Worm (Caenorhabditis elegans) whole organism, late embryonic: Measurements from ENCODE around the gene fbxa-18.

Source experiments
- C08G9.2 ChIP-seq: sonication (generic microtip); optimal IDR thresholded peaks from 2 replicates; lab custom pipeline; 2016; ENCODE audit warnings: mild to moderate bottlenecking, missing genetic modification characterization, moderate library complexity, missing compliant biosample characterization
- C38D4.7 ChIP-seq: fragments of 200-800 bp; sonication (Bioruptor generic); optimal IDR thresholded peaks from 2 replicates; lab custom pipeline; 2018; ENCODE audit warnings: mild to moderate bottlenecking, missing genetic modification characterization, moderate library complexity, missing compliant biosample characterization
- F13H6.1 ChIP-seq: sonication (generic microtip); optimal IDR thresholded peaks from 2 replicates; lab custom pipeline; 2016; ENCODE audit warnings: missing genetic modification characterization, missing compliant biosample characterization
- K02D7.2 ChIP-seq: sonication (generic microtip); optimal IDR thresholded peaks from 2 replicates; lab custom pipeline; 2017; ENCODE audit warnings: mild to moderate bottlenecking, missing genetic modification characterization, missing compliant biosample characterization
- K09A11.1 ChIP-seq: sonication (generic microtip); optimal IDR thresholded peaks from 2 replicates; lab custom pipeline; 2017; ENCODE audit warnings: antibody characterized with exemption, mild to moderate bottlenecking, missing genetic modification characterization, missing compliant biosample characterization; ENCODE audit not compliant: insufficient read depth
- T23F11.4 ChIP-seq: fragments of 200-800 bp; sonication (Bioruptor generic); optimal IDR thresholded peaks from 2 replicates; lab custom pipeline; 2018; ENCODE audit warnings: mild to moderate bottlenecking, missing genetic modification characterization, missing compliant biosample characterization
- Y22D7AL.16 ChIP-seq: sonication (generic microtip); optimal IDR thresholded peaks from 2 replicates; lab custom pipeline; 2016; ENCODE audit warnings: missing genetic modification characterization, missing compliant biosample characterization
- ama-1 ChIP-seq: fragments of 150-350 bp; optimal IDR thresholded peaks from 2 replicates; lab custom pipeline; 2014
- ceh-19 ChIP-seq: fragments of 200-800 bp; sonication (Bioruptor generic); optimal IDR thresholded peaks from 2 replicates; lab custom pipeline; 2018; ENCODE audit warnings: mild to moderate bottlenecking, missing genetic modification characterization, missing compliant biosample characterization
- ceh-2 ChIP-seq: sonication (generic microtip); optimal IDR thresholded peaks from 2 replicates; lab custom pipeline; 2016; ENCODE audit warnings: missing genotype, missing genetic modification characterization, missing compliant biosample characterization
- ceh-22 ChIP-seq: sonication (generic microtip); optimal IDR thresholded peaks from 2 replicates; lab custom pipeline; 2017; ENCODE audit warnings: missing biosample characterization, missing genetic modification characterization
- ceh-30 ChIP-seq: fragments of 150-350 bp; optimal IDR thresholded peaks from 2 replicates; lab custom pipeline; 2014; ENCODE audit warnings: missing biosample characterization, missing genetic modification characterization
- ceh-31 ChIP-seq: sonication (generic microtip); optimal IDR thresholded peaks from 2 replicates; lab custom pipeline; 2016; ENCODE audit warnings: missing genetic modification characterization, missing compliant biosample characterization
- ceh-34 ChIP-seq: sonication (generic microtip); optimal IDR thresholded peaks from 2 replicates; lab custom pipeline; 2016; ENCODE audit warnings: mild to moderate bottlenecking, missing genetic modification characterization, missing compliant biosample characterization
- dmd-4 ChIP-seq: sonication (generic microtip); optimal IDR thresholded peaks from 2 replicates; lab custom pipeline; 2016; ENCODE audit warnings: borderline replicate concordance, missing genetic modification characterization, missing compliant biosample characterization
- elt-2 ChIP-seq: sonication (generic microtip); optimal IDR thresholded peaks from 2 replicates; lab custom pipeline; 2016; ENCODE audit warnings: missing genetic modification reagents, missing genetic modification characterization, missing compliant biosample characterization
- eyg-1 ChIP-seq: sonication (generic microtip); optimal IDR thresholded peaks from 2 replicates; lab custom pipeline; 2016; ENCODE audit warnings: missing genotype, missing genetic modification characterization, missing compliant biosample characterization
- fax-1 ChIP-seq: sonication (generic microtip); optimal IDR thresholded peaks from 2 replicates; lab custom pipeline; 2016; ENCODE audit warnings: missing genotype, missing genetic modification characterization, missing compliant biosample characterization
- fkh-10 ChIP-seq: fragments of 150-350 bp; optimal IDR thresholded peaks from 2 replicates; lab custom pipeline; 2014; ENCODE audit warnings: missing biosample characterization, missing genetic modification reagents, missing genetic modification characterization
- fkh-6 ChIP-seq: sonication (generic microtip); optimal IDR thresholded peaks from 2 replicates; lab custom pipeline; 2016; ENCODE audit warnings: missing genetic modification characterization, missing compliant biosample characterization
- hlh-15 ChIP-seq: sonication (generic microtip); optimal IDR thresholded peaks from 2 replicates; lab custom pipeline; 2016; ENCODE audit warnings: missing genetic modification characterization, missing compliant biosample characterization
- hlh-30 ChIP-seq: sonication (generic microtip); optimal IDR thresholded peaks from 2 replicates; lab custom pipeline; 2017; ENCODE audit warnings: antibody characterized with exemption, missing genetic modification characterization, missing compliant biosample characterization; ENCODE audit not compliant: insufficient read depth
- hlh-6 ChIP-seq: sonication (generic microtip); optimal IDR thresholded peaks from 2 replicates; lab custom pipeline; 2016; ENCODE audit warnings: missing genotype, missing genetic modification characterization, missing compliant biosample characterization
- hlh-8 ChIP-seq: sonication (generic microtip); optimal IDR thresholded peaks from 2 replicates; lab custom pipeline; 2016; ENCODE audit warnings: missing genotype, missing genetic modification characterization, missing compliant biosample characterization
- lin-11 ChIP-seq: fragments of 200-800 bp; sonication (Bioruptor generic); optimal IDR thresholded peaks from 2 replicates; lab custom pipeline; 2018; ENCODE audit warnings: mild to moderate bottlenecking, missing genetic modification characterization, missing compliant biosample characterization
- madf-2 ChIP-seq: sonication (generic microtip); optimal IDR thresholded peaks from 2 replicates; lab custom pipeline; 2017; ENCODE audit warnings: missing genetic modification characterization, missing compliant biosample characterization
- mec-3 ChIP-seq: sonication (generic microtip); optimal IDR thresholded peaks from 2 replicates; lab custom pipeline; 2016; ENCODE audit warnings: borderline replicate concordance, missing genetic modification characterization, missing compliant biosample characterization
- nhr-232 ChIP-seq: sonication (generic microtip); optimal IDR thresholded peaks from 2 replicates; lab custom pipeline; 2016; ENCODE audit warnings: missing genetic modification characterization, missing compliant biosample characterization
- odd-2 ChIP-seq: sonication (generic microtip); optimal IDR thresholded peaks from 2 replicates; lab custom pipeline; 2017; ENCODE audit warnings: antibody characterized with exemption, mild to moderate bottlenecking, missing genetic modification characterization, missing compliant biosample characterization
- pat-9 ChIP-seq: fragments of 200-800 bp; sonication (Bioruptor generic); optimal IDR thresholded peaks from 2 replicates; lab custom pipeline; 2018; ENCODE audit warnings: mild to moderate bottlenecking, missing genetic modification characterization, moderate library complexity, missing compliant biosample characterization
- pax-1 ChIP-seq: fragments of 150-350 bp; optimal IDR thresholded peaks from 2 replicates; lab custom pipeline; 2014; ENCODE audit warnings: missing biosample characterization, missing genetic modification characterization
- pros-1 ChIP-seq: fragments of 150-350 bp; optimal IDR thresholded peaks from 2 replicates; lab custom pipeline; 2014; ENCODE audit warnings: missing biosample characterization, missing genetic modification reagents, missing genetic modification characterization
- ref-2 ChIP-seq: sonication (generic microtip); optimal IDR thresholded peaks from 2 replicates; lab custom pipeline; 2016; ENCODE audit warnings: missing genetic modification characterization, missing compliant biosample characterization
- sox-4 ChIP-seq: sonication (generic microtip); optimal IDR thresholded peaks from 2 replicates; lab custom pipeline; 2017; ENCODE audit warnings: mild to moderate bottlenecking, missing genetic modification characterization, inconsistent platforms, missing compliant biosample characterization
- syd-9 ChIP-seq: sonication (generic microtip); optimal IDR thresholded peaks from 2 replicates; lab custom pipeline; 2016; ENCODE audit warnings: mild to moderate bottlenecking, missing genetic modification characterization, moderate library complexity, missing compliant biosample characterization
- tbx-7 ChIP-seq: sonication (generic microtip); optimal IDR thresholded peaks from 2 replicates; lab custom pipeline; 2016; ENCODE audit warnings: missing genotype, missing genetic modification characterization, missing compliant biosample characterization
- ttx-3 ChIP-seq: sonication (generic microtip); optimal IDR thresholded peaks from 2 replicates; lab custom pipeline; 2016; ENCODE audit warnings: missing genetic modification reagents, missing genetic modification characterization, missing compliant biosample characterization
- unc-42 ChIP-seq: sonication (generic microtip); optimal IDR thresholded peaks from 2 replicates; lab custom pipeline; 2016; ENCODE audit warnings: missing genotype, missing genetic modification characterization, missing compliant biosample characterization
- unc-55 ChIP-seq: sonication (generic microtip); optimal IDR thresholded peaks from 2 replicates; lab custom pipeline; 2017; ENCODE audit warnings: missing biosample characterization, missing genetic modification reagents, missing genetic modification characterization
- zip-5 ChIP-seq: sonication (generic microtip); optimal IDR thresholded peaks from 2 replicates; lab custom pipeline; 2016; ENCODE audit warnings: missing genetic modification characterization, missing compliant biosample characterization

fbxa-18 gene

DNA sequence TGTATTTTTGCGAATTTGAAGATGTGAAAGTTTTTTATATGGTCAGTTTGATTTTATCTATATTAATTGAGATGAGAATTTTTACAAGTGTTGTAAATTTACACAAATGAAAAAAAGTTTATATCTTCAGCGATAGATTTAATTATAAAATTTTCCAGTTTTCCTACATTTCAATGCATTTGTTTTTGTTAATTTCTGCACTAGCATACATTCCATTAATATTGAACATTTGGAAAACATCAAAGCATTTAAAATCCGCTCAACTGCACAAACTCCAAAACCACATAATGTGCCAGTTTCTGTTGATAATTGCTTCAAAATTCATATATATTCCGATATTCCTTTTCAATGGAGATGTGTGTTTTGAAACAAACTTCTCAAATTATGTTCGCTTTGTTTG lies 40.4 kb downstream of the fbxa-18 start, which contains the start of gene srh-277:
TSS of gene srh-277 (plus strand) at position 301 of the 400 bp plus-strand sequence.
- TF ChIP-seq fkh-6 (tag; lab: Kevin White, UChicago) (no peak), hlh-6 (tag; lab: Kevin White, UChicago) (no peak), pat-9 (tag; lab: Kevin White, UChicago) (no peak), unc-42 (tag; lab: Kevin White, UChicago) (no peak), tbx-7 (tag; lab: Kevin White, UChicago) (no peak), odd-2 (tag; lab: Kevin White, UChicago) (no peak)

DNA sequence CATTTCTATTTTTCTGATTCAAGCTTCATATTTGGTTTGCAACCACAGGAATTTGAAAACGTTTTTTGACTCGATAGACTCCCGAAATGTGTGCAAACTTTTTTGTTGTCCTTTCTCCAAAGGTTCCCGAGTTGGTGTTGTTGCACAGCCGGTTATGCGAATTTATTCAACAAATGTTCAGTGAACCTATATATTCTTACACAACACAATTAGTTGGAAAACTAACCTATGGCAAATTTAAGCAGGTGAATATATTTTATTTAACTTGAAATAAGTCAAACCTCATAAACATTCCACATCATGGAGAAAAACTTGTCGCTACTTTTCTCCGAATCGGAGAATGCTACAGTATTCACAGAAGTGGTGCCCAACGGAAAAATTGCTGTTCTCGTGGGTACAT lies 40.9 kb downstream of the fbxa-18 start, which contains the start of gene srz-14:
TSS of gene srz-14 (plus strand) at position 301 of the 400 bp plus-strand sequence.
- TF ChIP-seq F13H6.1 (no peak), mec-3 (tag; lab: Kevin White, UChicago) (no peak), zip-5 (tag; lab: Kevin White, UChicago) (no peak), sox-4 (no peak), ceh-34 (no peak), T23F11.4 (GFP tag; lab: Kevin White, UChicago) (no peak), madf-2 (tag; lab: Kevin White, UChicago) (no peak), pat-9 (tag; lab: Kevin White, UChicago) (no peak), fax-1 (tag; lab: Kevin White, UChicago) (no peak), Y22D7AL.16 (tag; lab: Kevin White, UChicago) (no peak), hlh-8 (tag; lab: Kevin White, UChicago) (no peak), hlh-30 (tag; lab: Kevin White, UChicago) (no peak), K09A11.1 (tag; lab: Kevin White, UChicago) (no peak), ttx-3 (no peak), ceh-22 (no peak), K02D7.2 (tag; lab: Kevin White, UChicago) (no peak), unc-55 (no peak)

DNA sequence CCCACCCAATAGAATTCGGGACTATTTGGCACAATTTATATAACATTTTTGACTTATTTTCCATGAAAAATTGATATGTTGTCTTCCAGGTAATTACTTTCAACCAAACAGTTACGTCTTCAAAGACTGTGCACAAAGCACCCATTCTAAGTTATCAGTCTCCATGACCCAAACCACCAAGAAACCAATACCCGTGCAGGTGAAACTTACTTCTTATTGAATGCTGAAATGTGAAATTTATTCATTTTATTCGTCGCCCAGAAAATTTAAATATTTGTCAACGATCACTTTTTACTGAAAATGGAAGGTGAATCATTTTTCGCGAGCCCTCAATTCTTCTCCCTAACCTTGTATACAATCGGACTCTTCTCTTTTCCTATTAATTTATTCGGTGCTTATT lies 48.0 kb downstream of the fbxa-18 start, which contains the start of gene srh-281:
TSS of gene srh-281 (plus strand) at position 301 of the 400 bp plus-strand sequence.
- no peak for TF ChIP-seq elt-2
- TF ChIP-seq syd-9 = no peak
- TF ChIP-seq fkh-10 (GFP tag; lab: Kevin White, UChicago) = no peak
- TF ChIP-seq ama-1 (lab: Kevin White, UChicago) = no peak
- TF ChIP-seq ceh-31 = no peak

DNA sequence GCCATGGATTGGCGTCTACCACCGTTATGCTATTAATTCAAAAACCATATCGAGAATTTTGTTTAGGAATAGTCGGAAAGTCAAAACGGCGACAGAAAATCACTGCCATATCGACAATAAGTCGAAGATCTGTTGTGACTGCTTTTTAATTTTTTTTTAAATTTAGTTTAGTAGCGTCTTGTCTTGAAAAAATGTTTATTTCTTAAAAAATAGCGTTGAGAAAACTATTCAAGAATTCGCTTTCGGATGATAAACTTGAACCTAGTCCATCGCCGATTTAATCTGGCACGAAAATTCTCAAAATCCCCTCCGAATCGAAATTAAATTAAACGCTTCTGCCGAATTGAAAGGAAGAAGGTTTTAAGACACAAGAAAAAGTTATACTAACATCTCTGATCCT lies 49.6 kb downstream of the fbxa-18 start, which contains the start of gene srh-279:
TSS of gene srh-279 (plus strand) at position 301 of the 400 bp plus-strand sequence.
- TF ChIP-seq tbx-7 (tag; lab: Kevin White, UChicago) (no peak), dmd-4 (tag; lab: Kevin White, UChicago) (no peak), ref-2 (no peak), hlh-15 (tag; lab: Kevin White, UChicago) (no peak), C08G9.2 (tag; lab: Kevin White, UChicago) (no peak), ceh-19 (no peak), ceh-2 (tag; lab: Kevin White, UChicago) (no peak), lin-11 (tag; lab: Kevin White, UChicago) (no peak), ceh-30 (tag; lab: Kevin White, UChicago) (no peak), pros-1 (tag; lab: Kevin White, UChicago) (no peak), eyg-1 (no peak), C38D4.7 (GFP tag; lab: Kevin White, UChicago) (no peak), pax-1 (tag; lab: Kevin White, UChicago) (no peak), elt-2 (no peak), nhr-232 (tag; lab: Kevin White, UChicago) (no peak)
